Fruit fly (Drosophila melanogaster): ENCODE data around the gene CG5199.
A peak's percentile ranks its signal among the peaks of the same experiment; 100 is the strongest.

Gene CG5199

dm6 chr3L:20471499-20472313 is 19.0 kb upstream of the CG5199 start (continued):
- TF ChIP-seq sens (GFP tag) (peak; percentile 95), CG34224 (GFP tag; IDR thresholded peaks at IDR 0.05; ENCODE audit: partially characterized antibody) (no peak), CG31388 (GFP tag; optimal IDR thresholded peaks at IDR 0.05) (no peak), ERR (GFP tag; optimal IDR thresholded peaks at IDR 0.05) (peak; percentile 50), zf30C (GFP tag; optimal IDR thresholded peaks at IDR 0.05) (no peak), CG10274 (GFP tag; optimal IDR thresholded peaks at IDR 0.05) (no peak), CG7372 (GFP tag; IDR thresholded peaks at IDR 0.05) (no peak), Fer1 (GFP tag; optimal IDR thresholded peaks at IDR 0.05) (no peak), gcm2 (GFP tag; optimal IDR thresholded peaks at IDR 0.05) (no peak), CG13894 (tag; optimal IDR thresholded peaks at IDR 0.05) (peak; percentile 12), Doc2 (GFP tag; IDR thresholded peaks at IDR 0.05) (no peak), tap (tag; optimal IDR thresholded peaks at IDR 0.05) (peak; percentile 12), Sin3A (optimal IDR thresholded peaks at IDR 0.05) (no peak), CG17612 (GFP tag; IDR thresholded peaks at IDR 0.05) (no peak), trem (tag; optimal IDR thresholded peaks at IDR 0.05) (peak; percentile 1), Spps (tag; optimal IDR thresholded peaks at IDR 0.05) (peak; percentile 44), HmgD (GFP tag; optimal IDR thresholded peaks at IDR 0.05) (no peak), CG2889 (GFP tag; IDR thresholded peaks at IDR 0.05) (no peak), NC2β (GFP tag; optimal IDR thresholded peaks at IDR 0.05) (peak; percentile 81), hbn (GFP tag; IDR thresholded peaks at IDR 0.05; ENCODE audit: partially characterized antibody) (no peak), CG4854 (GFP tag; optimal IDR thresholded peaks at IDR 0.05) (peak; percentile 48), CG4328 (GFP tag; optimal IDR thresholded peaks at IDR 0.05) (peak; percentile 31), Doc3 (GFP tag; IDR thresholded peaks at IDR 0.05; ENCODE audit: partially characterized antibody) (no peak), CG2116 (GFP tag; optimal IDR thresholded peaks at IDR 0.05) (peak; percentile 54), CG2120 (GFP tag; optimal IDR thresholded peaks at IDR 0.05) (peak; percentile 31), CG15514 (GFP tag; optimal IDR thresholded peaks at IDR 0.05) (no peak), CG17186 (GFP tag; optimal IDR thresholded peaks at IDR 0.05) (no peak), Hand (GFP tag; optimal IDR thresholded peaks at IDR 0.05) (no peak), CG15269 (tag; optimal IDR thresholded peaks at IDR 0.05) (no peak), Taf1 (GFP tag; IDR thresholded peaks at IDR 0.05) (no peak), CG12155 (GFP tag; optimal IDR thresholded peaks at IDR 0.05) (no peak), pum (GFP tag; optimal IDR thresholded peaks at IDR 0.05) (peak; percentile 17), CG13624 (GFP tag; optimal IDR thresholded peaks at IDR 0.05) (peak; percentile 0), bsh (GFP tag; optimal IDR thresholded peaks at IDR 0.05) (peak in 1 of 2 experiments; percentile 58), salm (tag; optimal IDR thresholded peaks at IDR 0.05) (no peak), CG9797 (GFP tag; optimal IDR thresholded peaks at IDR 0.05) (no peak), Hr39 (optimal IDR thresholded peaks at IDR 0.05) (no peak), CG12104 (GFP tag; optimal IDR thresholded peaks at IDR 0.05) (no peak), Oli (tag; optimal IDR thresholded peaks at IDR 0.05) (no peak), CG8089 (GFP tag; optimal IDR thresholded peaks at IDR 0.05) (peak; percentile 83), Sox100B (GFP tag; optimal IDR thresholded peaks at IDR 0.05) (peak; percentile 53), Jarid2 (GFP tag; optimal IDR thresholded peaks at IDR 0.05) (no peak), bigmax (GFP tag; optimal IDR thresholded peaks at IDR 0.05) (peak; percentile 3), CG10959 (GFP tag; IDR thresholded peaks at IDR 0.05) (peak; percentile 6; the same call in 1 of the 2 replicates), tx (GFP tag; optimal IDR thresholded peaks at IDR 0.05) (no peak), Trl (optimal IDR thresholded peaks at IDR 0.05) (no peak), Trl (GFP tag; optimal IDR thresholded peaks at IDR 0.05) (peak; percentile 83), HLH54F (GFP tag; optimal IDR thresholded peaks at IDR 0.05) (peak; percentile 34), CG8281 (tag; optimal IDR thresholded peaks at IDR 0.05) (peak; percentile 18), HHEX (GFP tag; optimal IDR thresholded peaks at IDR 0.05) (peak; percentile 75)
